Worm (Caenorhabditis elegans) whole organism, L2 larva: ENCODE results near the gene srxa-12.

ENCODE experiments used
- C34F6.9 ChIP-seq: fragments of 150-350 bp; optimal IDR thresholded peaks from 2 replicates; lab custom pipeline; 2014; ENCODE audit warnings: missing biosample characterization, missing genetic modification characterization
- R02D3.7 ChIP-seq: fragments of 150-350 bp; optimal IDR thresholded peaks from 2 replicates; lab custom pipeline; 2014; ENCODE audit warnings: missing biosample characterization, missing genetic modification characterization
- alr-1 ChIP-seq: fragments of 150-350 bp; optimal IDR thresholded peaks from 2 replicates; lab custom pipeline; 2014; ENCODE audit warnings: missing biosample characterization, missing genetic modification characterization
- aly-2 ChIP-seq: fragments of 150-350 bp; optimal IDR thresholded peaks from 2 replicates; lab custom pipeline; 2014; ENCODE audit warnings: missing biosample characterization, missing genetic modification characterization
- ceh-82 ChIP-seq: fragments of 150-350 bp; optimal IDR thresholded peaks from 2 replicates; lab custom pipeline; 2014; ENCODE audit warnings: missing biosample characterization, missing genetic modification characterization
- crh-2 ChIP-seq: sonication (generic microtip); optimal IDR thresholded peaks from 2 replicates; lab custom pipeline; 2017; ENCODE audit warnings: missing biosample characterization, missing genetic modification characterization
- dmd-4 ChIP-seq: sonication (generic microtip); optimal IDR thresholded peaks from 2 replicates; lab custom pipeline; 2017; ENCODE audit warnings: missing biosample characterization, missing genetic modification characterization
- egl-27 ChIP-seq: sonication (generic microtip); optimal IDR thresholded peaks from 3 replicates; lab custom pipeline; 2017; ENCODE audit warnings: missing biosample characterization, missing genetic modification reagents, missing genetic modification characterization
- fos-1 ChIP-seq: fragments of 150-350 bp; optimal IDR thresholded peaks from 2 replicates; lab custom pipeline; 2014; ENCODE audit warnings: missing biosample characterization, missing genetic modification characterization
- lin-11 ChIP-seq: fragments of 150-350 bp; sonication (generic microtip); optimal IDR thresholded peaks from 2 replicates; lab custom pipeline; 2014; ENCODE audit warnings: missing biosample characterization, missing genetic modification characterization, inconsistent platforms, mixed read lengths
- lsy-2 ChIP-seq, 2 experiments: fragments of 150-350 bp in 1 of 2; sonication (generic microtip) in 1 of 2; optimal IDR thresholded peaks; 2 replicates each; lab custom pipeline; 2014 to 2017; ENCODE audit warnings: missing biosample characterization in 2 of 2, missing genetic modification characterization in 2 of 2
- mab-5 ChIP-seq: fragments of 150-350 bp; optimal IDR thresholded peaks from 2 replicates; lab custom pipeline; 2014; ENCODE audit warnings: missing biosample characterization, missing genetic modification characterization
- mbf-1 ChIP-seq: sonication (generic microtip); optimal IDR thresholded peaks from 2 replicates; lab custom pipeline; 2017; ENCODE audit warnings: missing biosample characterization, missing genetic modification characterization
- nhr-10 ChIP-seq: sonication (generic microtip); optimal IDR thresholded peaks from 2 replicates; lab custom pipeline; 2017; ENCODE audit warnings: missing biosample characterization, missing genetic modification characterization
- nhr-11 ChIP-seq: fragments of 150-350 bp; optimal IDR thresholded peaks from 2 replicates; lab custom pipeline; 2014; ENCODE audit warnings: missing biosample characterization, missing genetic modification characterization
- nhr-129 ChIP-seq: fragments of 150-350 bp; optimal IDR thresholded peaks from 2 replicates; lab custom pipeline; 2014; ENCODE audit warnings: missing biosample characterization, missing genetic modification characterization
- nhr-21 ChIP-seq: fragments of 150-350 bp; optimal IDR thresholded peaks from 2 replicates; lab custom pipeline; 2014; ENCODE audit warnings: missing biosample characterization, missing genetic modification characterization
- nhr-23 ChIP-seq: fragments of 150-350 bp; optimal IDR thresholded peaks from 2 replicates; lab custom pipeline; 2014; ENCODE audit warnings: missing biosample characterization, missing genetic modification reagents, missing genetic modification characterization
- nhr-25 ChIP-seq: fragments of 150-350 bp; sonication (generic microtip); optimal IDR thresholded peaks from 3 replicates; lab custom pipeline; 2014; ENCODE audit warnings: missing biosample characterization, missing genetic modification characterization
- peb-1 ChIP-seq: fragments of 150-350 bp; optimal IDR thresholded peaks from 2 replicates; lab custom pipeline; 2014; ENCODE audit warnings: missing biosample characterization, missing genetic modification characterization
- skn-1 ChIP-seq: sonication (generic microtip); optimal IDR thresholded peaks from 2 replicates; lab custom pipeline; 2017; ENCODE audit warnings: missing biosample characterization, missing genetic modification characterization
- sma-9 ChIP-seq, 2 experiments: fragments of 150-350 bp in 1 of 2; sonication (generic microtip) in 1 of 2; optimal IDR thresholded peaks; 2 replicates each; lab custom pipeline; 2014 to 2016; ENCODE audit warnings: missing genetic modification characterization in 2 of 2, mild to moderate bottlenecking in 1 of 2, missing biosample characterization in 1 of 2, missing compliant biosample characterization in 1 of 2, missing genetic modification reagents in 1 of 2, moderate library complexity in 1 of 2
- snpc-4 ChIP-seq: fragments of 150-350 bp; optimal IDR thresholded peaks from 2 replicates; lab custom pipeline; 2014; ENCODE audit warnings: missing biosample characterization, missing genetic modification characterization
- unc-39 ChIP-seq: fragments of 150-350 bp; optimal IDR thresholded peaks from 2 replicates; lab custom pipeline; 2014; ENCODE audit warnings: missing biosample characterization, missing genetic modification characterization
- unc-55 ChIP-seq: fragments of 150-350 bp; sonication (generic microtip); optimal IDR thresholded peaks from 3 replicates; lab custom pipeline; 2014; ENCODE audit warnings: missing biosample characterization, missing genetic modification reagents, missing genetic modification characterization
- unc-62 ChIP-seq: fragments of 150-350 bp; optimal IDR thresholded peaks from 2 replicates; lab custom pipeline; 2014; ENCODE audit warnings: missing biosample characterization, missing genetic modification reagents, missing genetic modification characterization
- ztf-1 ChIP-seq: fragments of 200-800 bp; sonication (Bioruptor generic); conservative IDR thresholded peaks from 2 replicates; pipeline ENCODE4 v1.3.6; 2022; ENCODE audit warnings: missing genetic modification characterization, missing compliant biosample characterization

srxa-12 gene

ce11 chrV:13893583-13893982 lies 32.9 kb upstream of the srxa-12 start:
- TF ChIP-seq aly-2 (tag; lab: Kevin White, UChicago) (no peak), fos-1 (tag; lab: Kevin White, UChicago) (peak; percentile 96), unc-62 (GFP tag; lab: Kevin White, UChicago) (no peak), sma-9 (GFP tag; optimal IDR thresholded peaks at IDR 0.05; lab: Kevin White, UChicago) (peak; percentile 51), sma-9 (tag; optimal IDR thresholded peaks at IDR 0.05; lab: Kevin White, UChicago) (no peak), crh-2 (peak; percentile 30), nhr-23 (tag; lab: Kevin White, UChicago) (no peak)

DNA sequence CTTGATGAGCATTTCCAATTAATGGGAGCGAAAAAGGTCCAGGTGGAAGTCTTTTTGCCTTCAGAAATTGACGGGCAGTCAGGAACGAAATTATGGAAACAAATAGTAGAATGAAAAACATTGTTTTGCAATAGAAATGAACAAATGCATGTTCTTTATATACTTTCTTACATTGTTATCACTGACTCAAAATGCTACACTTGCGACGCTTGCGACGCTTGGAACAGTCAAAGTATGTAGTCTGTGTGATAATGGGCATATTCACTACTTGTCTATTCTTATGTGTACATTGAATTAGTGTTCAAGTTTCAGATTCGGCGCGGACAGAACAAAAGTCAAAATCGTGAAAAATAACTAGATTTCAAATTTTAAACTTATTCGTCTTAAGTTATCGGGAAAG lies 28.1 kb upstream of the srxa-12 start, which contains the start of gene cyp-35C1:
Gene cyp-35C1 (minus strand): TSS at position 132 of the 400 bp plus-strand sequence.
- TF ChIP-seq C34F6.9 (tag; lab: Kevin White, UChicago) (no peak), sma-9 (GFP tag; optimal IDR thresholded peaks at IDR 0.05; lab: Kevin White, UChicago) (peak; percentile 34), sma-9 (tag; optimal IDR thresholded peaks at IDR 0.05; lab: Kevin White, UChicago) (no peak), fos-1 (tag; lab: Kevin White, UChicago) (peak; percentile 5), alr-1 (tag; lab: Kevin White, UChicago) (no peak), nhr-11 (tag; lab: Kevin White, UChicago) (no peak), nhr-23 (tag; lab: Kevin White, UChicago) (no peak)

- no peak for TF ChIP-seq skn-1
- no peak for TF ChIP-seq unc-39
- TF ChIP-seq nhr-23 (tag; lab: Kevin White, UChicago): no peak
- TF ChIP-seq mbf-1 (tag; lab: Kevin White, UChicago): no peak
- no peak for TF ChIP-seq egl-27 (tag; lab: Kevin White, UChicago)
- TF ChIP-seq lsy-2 (tag; optimal IDR thresholded peaks at IDR 0.05; lab: Kevin White, UChicago): no peak
- no peak for TF ChIP-seq nhr-10 (tag; lab: Kevin White, UChicago)
- no peak for TF ChIP-seq crh-2
- TF ChIP-seq R02D3.7: no peak
- no peak for TF ChIP-seq nhr-25
- no peak for TF ChIP-seq dmd-4
- no peak for TF ChIP-seq ceh-82 (tag; lab: Kevin White, UChicago)
- no peak for TF ChIP-seq lin-11 (tag; lab: Kevin White, UChicago)
- no peak for TF ChIP-seq snpc-4 (tag; lab: Kevin White, UChicago)
- no peak for TF ChIP-seq sma-9 (GFP tag; optimal IDR thresholded peaks at IDR 0.05; lab: Kevin White, UChicago)
- TF ChIP-seq sma-9 (tag; optimal IDR thresholded peaks at IDR 0.05; lab: Kevin White, UChicago): no peak
- TF ChIP-seq unc-55 (GFP tag; lab: Kevin White, UChicago): no peak
- TF ChIP-seq nhr-11 (tag; lab: Kevin White, UChicago): no peak
- TF ChIP-seq peb-1 (tag; lab: Kevin White, UChicago): no peak
These were observed 27.3 kb upstream of the srxa-12 start, which contains the start of gene oac-3 for ce11 chrV:13899213-13899612. Gene oac-3, plus strand, starts transcription at chrV:13899513.

DNA sequence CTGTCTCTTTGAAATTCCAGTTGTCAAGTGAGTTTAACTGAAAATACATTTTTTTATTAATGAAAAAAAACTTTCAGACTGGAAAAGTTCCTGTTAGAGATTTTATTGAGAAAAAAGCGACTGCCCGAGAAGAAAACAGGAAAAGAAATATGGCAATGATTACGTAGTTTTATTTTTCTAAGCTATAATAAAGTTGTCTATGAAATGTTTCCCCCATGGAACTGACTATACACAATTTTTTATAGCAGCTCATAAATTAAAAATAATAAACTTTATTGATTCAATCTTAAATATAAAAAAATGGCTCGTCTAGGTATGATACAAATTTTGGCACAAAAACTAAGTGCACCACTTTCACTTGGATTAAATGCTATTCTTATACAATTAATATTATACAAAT lies 24.0 kb upstream of the srxa-12 start, which contains the start of gene C06B3.1:
Gene C06B3.1 (plus strand): TSS at position 301 of the 400 bp plus-strand sequence.
- no peak for TF ChIP-seq lin-11 (tag; lab: Kevin White, UChicago)

- no peak for TF ChIP-seq R02D3.7
- no peak for TF ChIP-seq sma-9 (GFP tag; optimal IDR thresholded peaks at IDR 0.05; lab: Kevin White, UChicago)
- TF ChIP-seq sma-9 (tag; optimal IDR thresholded peaks at IDR 0.05; lab: Kevin White, UChicago): no peak
- no peak for TF ChIP-seq snpc-4 (tag; lab: Kevin White, UChicago)
- TF ChIP-seq mab-5 (tag; lab: Kevin White, UChicago): no peak
- no peak for TF ChIP-seq egl-27 (tag; lab: Kevin White, UChicago)
- TF ChIP-seq ztf-1 (GFP tag; lab: Robert Waterston, UW): no peak
- no peak for TF ChIP-seq aly-2 (tag; lab: Kevin White, UChicago)
- no peak for TF ChIP-seq lsy-2 (tag; optimal IDR thresholded peaks at IDR 0.05; lab: Kevin White, UChicago)
These were observed 22.1 kb upstream of the srxa-12 start, which contains the start of gene stdh-3 for ce11 chrV:13904446-13904845. Gene stdh-3, plus strand, starts transcription at chrV:13904611.

DNA sequence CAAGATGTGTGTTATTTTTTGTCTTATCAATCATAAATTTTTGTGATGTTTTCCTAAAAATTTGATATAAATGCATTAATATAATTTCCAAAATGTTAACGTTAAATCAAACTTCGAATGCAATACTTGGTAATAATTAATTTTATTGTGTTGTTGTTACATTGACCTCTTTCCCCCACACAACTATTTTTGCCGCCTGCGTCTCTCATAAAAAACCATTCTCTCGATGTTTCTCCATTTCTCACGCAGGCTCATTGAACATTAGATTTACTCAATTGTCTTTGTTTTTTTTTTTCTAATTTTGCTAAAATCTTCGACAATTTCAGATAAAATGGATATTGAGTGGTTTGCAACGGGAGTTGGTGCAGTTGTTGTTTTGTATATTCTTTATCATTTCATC lies 20.3 kb upstream of the srxa-12 start, which contains the start of gene stdh-1:
Gene stdh-1 (plus strand): TSS at position 327 of the 400 bp plus-strand sequence.
- TF ChIP-seq alr-1 (tag; lab: Kevin White, UChicago) (no peak), nhr-129 (tag; lab: Kevin White, UChicago) (peak; percentile 21), fos-1 (tag; lab: Kevin White, UChicago) (no peak), ztf-1 (GFP tag; lab: Robert Waterston, UW) (no peak), sma-9 (GFP tag; optimal IDR thresholded peaks at IDR 0.05; lab: Kevin White, UChicago) (peak; percentile 28), sma-9 (tag; optimal IDR thresholded peaks at IDR 0.05; lab: Kevin White, UChicago) (no peak), nhr-21 (tag; lab: Kevin White, UChicago) (peak; percentile 4), C34F6.9 (tag; lab: Kevin White, UChicago) (peak; percentile 34)
